Fruit fly (Drosophila melanogaster) whole organism, embryonic: ENCODE measurements around the gene CG6628.

ENCODE experiments used
- CG11456 ChIP-seq: fragments of 200-800 bp; sonication (Bioruptor generic); IDR thresholded peaks from 3 replicates; pipeline ENCODE4 v1.3.6; 2022; ENCODE audit warnings: missing biosample characterization, missing genetic modification characterization
- CG12391 ChIP-seq: fragments of 200-800 bp; sonication (Bioruptor generic); optimal IDR thresholded peaks from 3 replicates; lab custom pipeline; 2018; ENCODE audit warnings: missing biosample characterization, mild to moderate bottlenecking, missing genetic modification characterization, moderate library complexity
- CG12769 ChIP-seq: fragments of 200-800 bp; sonication (Bioruptor generic); optimal IDR thresholded peaks from 2 replicates; lab custom pipeline; 2019; ENCODE audit warnings: missing biosample characterization, mild to moderate bottlenecking, missing genetic modification characterization, moderate library complexity
- CG13296 ChIP-seq: fragments of 200-800 bp; sonication (Bioruptor generic); optimal IDR thresholded peaks from 3 replicates; lab custom pipeline; 2018; ENCODE audit warnings: missing biosample characterization, mild to moderate bottlenecking, missing genetic modification characterization
- CG15073 ChIP-seq: fragments of 200-800 bp; sonication (Bioruptor generic); optimal IDR thresholded peaks from 2 replicates; lab custom pipeline; 2016; ENCODE audit warnings: missing biosample characterization, missing genetic modification characterization
- CG17912 ChIP-seq: fragments of 200-800 bp; sonication (Bioruptor generic); optimal IDR thresholded peaks from 2 replicates; lab custom pipeline; 2018; ENCODE audit warnings: missing biosample characterization, mild to moderate bottlenecking, missing genetic modification characterization
- CG18476 ChIP-seq: fragments of 200-800 bp; sonication (Bioruptor generic); optimal IDR thresholded peaks from 2 replicates; lab custom pipeline; 2016; ENCODE audit warnings: missing biosample characterization, mild to moderate bottlenecking, missing genetic modification characterization
- CG18619 ChIP-seq: fragments of 200-800 bp; sonication (Bioruptor generic); optimal IDR thresholded peaks from 3 replicates; lab custom pipeline; 2017; ENCODE audit warnings: missing biosample characterization, mild to moderate bottlenecking, missing genetic modification characterization
- CG2202 ChIP-seq: fragments of 200-800 bp; sonication (Bioruptor generic); optimal IDR thresholded peaks from 2 replicates; lab custom pipeline; 2018; ENCODE audit warnings: missing biosample characterization, mild to moderate bottlenecking, missing genetic modification characterization
- CG6175 ChIP-seq: fragments of 200-800 bp; sonication (Bioruptor generic); IDR thresholded peaks from 3 replicates; pipeline ENCODE4 v1.3.6; 2022; ENCODE audit warnings: missing biosample characterization, missing genetic modification characterization
- CG6765 ChIP-seq: fragments of 200-800 bp; sonication (Bioruptor generic); optimal IDR thresholded peaks from 3 replicates; lab custom pipeline; 2017; ENCODE audit warnings: missing biosample characterization, mild to moderate bottlenecking, missing genetic modification characterization
- CG7357 ChIP-seq: fragments of 200-800 bp; sonication (Bioruptor generic); IDR thresholded peaks from 3 replicates; pipeline ENCODE4 v1.3.6; 2022; ENCODE audit warnings: missing biosample characterization, missing genetic modification characterization
- CG7987 ChIP-seq: fragments of 200-800 bp; sonication (Bioruptor generic); optimal IDR thresholded peaks from 2 replicates; lab custom pipeline; 2018; ENCODE audit warnings: missing biosample characterization, mild to moderate bottlenecking, missing genetic modification characterization, moderate library complexity
- CG8290 ChIP-seq, 3 experiments: fragments of 200-800 bp; sonication (Bioruptor generic); optimal IDR thresholded peaks; 2 replicates each; lab custom pipeline; 2016 to 2019; ENCODE audit warnings: missing biosample characterization in 3 of 3, missing genetic modification characterization in 3 of 3, mild to moderate bottlenecking in 2 of 3, moderate library complexity in 1 of 3
- Deaf1 ChIP-seq: fragments of 200-800 bp; optimal IDR thresholded peaks from 3 replicates; lab custom pipeline; 2019; ENCODE audit warnings: missing biosample characterization, mild to moderate bottlenecking, missing genetic modification characterization, moderate library complexity
- Ets65A ChIP-seq: fragments of 200-800 bp; sonication (Bioruptor generic); peaks from one replicate; lab custom pipeline; 2016; ENCODE audit warnings: missing biosample characterization, missing genetic modification characterization
- Hand ChIP-seq: fragments of 200-800 bp; sonication (Bioruptor generic); optimal IDR thresholded peaks from 2 replicates; lab custom pipeline; 2017; ENCODE audit warnings: mild to moderate bottlenecking, missing biosample characterization, missing genetic modification reagents, missing genetic modification characterization
- Hmr ChIP-seq: fragments of 200-800 bp; sonication (Bioruptor generic); optimal IDR thresholded peaks from 3 replicates; lab custom pipeline; 2017; ENCODE audit warnings: mild to moderate bottlenecking, missing biosample characterization, missing genetic modification reagents, missing genetic modification characterization
- MTF-1 ChIP-seq: fragments of 200-800 bp; sonication (Bioruptor generic); optimal IDR thresholded peaks from 2 replicates; lab custom pipeline; 2018; ENCODE audit warnings: missing biosample characterization, mild to moderate bottlenecking, missing genetic modification characterization, borderline replicate concordance
- Side ChIP-seq: fragments of 200-800 bp; sonication (Bioruptor generic); optimal IDR thresholded peaks from 2 replicates; lab custom pipeline; 2016; ENCODE audit warnings: missing biosample characterization, missing genetic modification characterization
- Sry-δ ChIP-seq: fragments of 200-800 bp; sonication (Bioruptor generic); optimal IDR thresholded peaks from 2 replicates; lab custom pipeline; 2016; ENCODE audit warnings: missing biosample characterization, missing genetic modification characterization
- abd-A ChIP-seq: fragments of 200-800 bp; sonication (Bioruptor generic); optimal IDR thresholded peaks from 3 replicates; lab custom pipeline; 2019; ENCODE audit warnings: missing biosample characterization, mild to moderate bottlenecking, missing genetic modification characterization, moderate library complexity
- aop ChIP-seq: fragments of 200-800 bp; sonication (Bioruptor generic); IDR thresholded peaks from 2 replicates; pipeline ENCODE4 v1.3.6; 2022; ENCODE audit warnings: missing biosample characterization, missing genetic modification characterization
- ash1 ChIP-seq: fragments of 200-800 bp; sonication (Bioruptor generic); optimal IDR thresholded peaks from 2 replicates; lab custom pipeline; 2018; ENCODE audit warnings: missing biosample characterization, mild to moderate bottlenecking, missing genetic modification characterization
- az2 ChIP-seq: fragments of 200-800 bp; sonication (Bioruptor generic); optimal IDR thresholded peaks from 3 replicates; lab custom pipeline; 2016; ENCODE audit warnings: missing biosample characterization, missing genetic modification characterization
- bab2 ChIP-seq: fragments of 200-800 bp; sonication (Bioruptor generic); optimal IDR thresholded peaks from 2 replicates; lab custom pipeline; 2016; ENCODE audit warnings: missing biosample characterization, missing genetic modification characterization
- bowl ChIP-seq: fragments of 200-800 bp; sonication (Bioruptor generic); IDR thresholded peaks from 2 replicates; pipeline ENCODE4 v1.3.6; 2022; ENCODE audit warnings: missing biosample characterization, missing genetic modification characterization
- cg ChIP-seq: fragments of 200-800 bp; sonication (Bioruptor generic); optimal IDR thresholded peaks from 3 replicates; lab custom pipeline; 2019; ENCODE audit warnings: missing biosample characterization, mild to moderate bottlenecking, missing genetic modification characterization, moderate library complexity
- crol ChIP-seq: fragments of 200-800 bp; sonication (Bioruptor generic); IDR thresholded peaks from 2 replicates; pipeline ENCODE4 v1.3.6; 2022; ENCODE audit warnings: missing biosample characterization, missing genetic modification characterization
- da ChIP-seq: fragments of 200-800 bp; sonication (Bioruptor generic); optimal IDR thresholded peaks from 2 replicates; lab custom pipeline; 2016; ENCODE audit warnings: missing biosample characterization, missing genetic modification characterization
- danr ChIP-seq: fragments of 200-800 bp; sonication (Bioruptor generic); IDR thresholded peaks from 2 replicates; pipeline ENCODE4 v1.3.6; 2022; ENCODE audit warnings: missing biosample characterization, missing genetic modification characterization
- dpn ChIP-seq, 2 experiments: fragments of 200-800 bp; sonication (Bioruptor generic); optimal IDR thresholded peaks; 3 replicates each; lab custom pipeline; 2016; ENCODE audit warnings: missing biosample characterization in 2 of 2, missing genetic modification characterization in 2 of 2
- ems ChIP-seq: fragments of 200-800 bp; sonication (Bioruptor generic); optimal IDR thresholded peaks from 3 replicates; lab custom pipeline; 2016; ENCODE audit warnings: missing biosample characterization, missing genetic modification characterization
- ewg ChIP-seq: fragments of 200-800 bp; sonication (Bioruptor generic); optimal IDR thresholded peaks from 3 replicates; lab custom pipeline; 2017; ENCODE audit warnings: mild to moderate bottlenecking, missing biosample characterization, missing genetic modification reagents, missing genetic modification characterization
- ftz-f1 ChIP-seq: fragments of 200-800 bp; sonication (Bioruptor generic); optimal IDR thresholded peaks from 2 replicates; lab custom pipeline; 2016; ENCODE audit warnings: missing biosample characterization, missing genetic modification characterization
- hkb ChIP-seq, 2 experiments: fragments of 200-800 bp in 1 of 2; fragments of >200 bp in 1 of 2; sonication (Bioruptor generic) in 1 of 2; IDR thresholded peaks in 1 of 2; optimal IDR thresholded peaks in 1 of 2; 2 replicates each; pipeline versions ENCODE4 v1.3.6 to Lab custom; 2017 to 2022; ENCODE audit warnings: missing biosample characterization in 1 of 2, missing genetic modification characterization in 1 of 2
- kni ChIP-seq: fragments of 200-800 bp; sonication (Bioruptor generic); optimal IDR thresholded peaks from 3 replicates; lab custom pipeline; 2017; ENCODE audit warnings: mild to moderate bottlenecking, missing biosample characterization, missing genetic modification reagents, missing genetic modification characterization
- knrl ChIP-seq: fragments of 200-800 bp; sonication (Bioruptor generic); IDR thresholded peaks from 3 replicates; pipeline ENCODE4 v1.3.6; 2022; ENCODE audit warnings: missing biosample characterization, missing genetic modification characterization; ENCODE audit not compliant: partially characterized antibody
- lab ChIP-seq: fragments of 200-800 bp; sonication (Bioruptor generic); optimal IDR thresholded peaks from 3 replicates; lab custom pipeline; 2017; ENCODE audit warnings: missing biosample characterization, missing genetic modification characterization, mild to moderate bottlenecking, moderate library complexity, missing genetic modification reagents
- mirr ChIP-seq: fragments of 200-800 bp; sonication (Bioruptor generic); optimal IDR thresholded peaks from 3 replicates; lab custom pipeline; 2018; ENCODE audit warnings: missing biosample characterization, mild to moderate bottlenecking, missing genetic modification characterization
- schlank ChIP-seq: fragments of 200-800 bp; sonication (Bioruptor generic); optimal IDR thresholded peaks from 2 replicates; lab custom pipeline; 2018; ENCODE audit warnings: missing biosample characterization, mild to moderate bottlenecking, missing genetic modification characterization
- sd ChIP-seq: fragments of 200-800 bp; sonication (Bioruptor generic); optimal IDR thresholded peaks from 3 replicates; lab custom pipeline; 2018; ENCODE audit warnings: missing biosample characterization, mild to moderate bottlenecking, missing genetic modification characterization, moderate library complexity
- so ChIP-seq: fragments of 200-800 bp; sonication (Bioruptor generic); IDR thresholded peaks from 3 replicates; pipeline ENCODE4 v1.3.6; 2022; ENCODE audit warnings: missing biosample characterization, missing genetic modification characterization
- stc ChIP-seq: fragments of 200-800 bp; sonication (Bioruptor generic); IDR thresholded peaks from 2 replicates; pipeline ENCODE4 v1.3.6; 2022; ENCODE audit warnings: missing biosample characterization, missing genetic modification characterization
- zen2 ChIP-seq: fragments of 200-800 bp; sonication (Bioruptor generic); IDR thresholded peaks from 3 replicates; pipeline ENCODE4 v1.3.6; 2022; ENCODE audit warnings: missing biosample characterization, missing genetic modification characterization; ENCODE audit not compliant: partially characterized antibody

Gene CG6628

DNA sequence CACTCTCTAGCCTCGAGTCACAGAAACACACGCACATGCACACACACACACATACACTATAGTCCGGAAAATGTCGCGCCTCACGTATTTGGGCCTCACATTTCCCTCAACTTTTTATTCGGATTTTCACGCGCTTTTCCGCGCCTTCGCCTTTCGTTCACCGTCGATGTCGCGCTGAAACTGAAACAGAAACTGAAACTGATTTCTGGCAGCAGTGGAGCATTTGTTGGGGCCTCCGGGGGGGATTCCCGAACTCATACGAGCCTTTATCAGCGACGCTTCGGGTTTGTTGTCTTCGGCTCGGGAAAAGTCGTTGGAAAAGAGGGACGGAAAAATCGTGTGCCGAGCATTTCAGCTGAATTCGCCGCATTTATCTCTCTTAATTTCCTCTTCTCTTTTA, 19.1 kb upstream of the CG6628 start, which contains the start of gene dpr10 (continued):
- TF ChIP-seq stc (GFP tag; lab: Robert Waterston, UW) (no peak), ftz-f1 (GFP tag; lab: Kevin White, UChicago) (peak; percentile 4), mirr (GFP tag; lab: Kevin White, UChicago) (peak; percentile 28), CG17912 (GFP tag; lab: Kevin White, UChicago) (no peak), CG18476 (GFP tag; lab: Kevin White, UChicago) (no peak), dpn (GFP tag; optimal IDR thresholded peaks at IDR 0.05; lab: Kevin White, UChicago) (no peak), sd (tag; lab: Kevin White, UChicago) (peak; percentile 4), danr (GFP tag; lab: Robert Waterston, UW) (no peak), ewg (GFP tag; lab: Kevin White, UChicago) (no peak), Ets65A (peak; percentile 88), CG2202 (no peak), CG12769 (tag; lab: Kevin White, UChicago) (peak; percentile 86), bowl (no peak), bab2 (no peak), Sry-δ (GFP tag; lab: Kevin White, UChicago) (no peak), crol (GFP tag; lab: Robert Waterston, UW) (peak; percentile 89), ems (no peak), CG11456 (GFP tag; lab: Robert Waterston, UW) (0 out of 3 replicates have a peak, but pooled peaks have one; percentile 39), Side (GFP tag; lab: Kevin White, UChicago) (no peak), hkb (optimal IDR thresholded peaks at IDR 0.05; lab: Kevin White, UChicago) (no peak), hkb (GFP tag; IDR thresholded peaks at IDR 0.05; lab: Robert Waterston, UW) (0 out of 2 replicates have a peak, but pooled peaks have one; percentile 17), CG13296 (GFP tag; lab: Kevin White, UChicago) (no peak), da (GFP tag; lab: Kevin White, UChicago) (no peak), lab (GFP tag; lab: Kevin White, UChicago) (peak; percentile 40), so (GFP tag; lab: Robert Waterston, UW) (0 out of 3 replicates have a peak, but pooled peaks have one; percentile 33), CG6765 (GFP tag; lab: Kevin White, UChicago) (peak; percentile 16), Deaf1 (tag; lab: Kevin White, UChicago) (peak; percentile 99), schlank (tag; lab: Kevin White, UChicago) (no peak), CG8290 (GFP tag; optimal IDR thresholded peaks at IDR 0.05; lab: Kevin White, UChicago) (no peak), CG8290 (tag; optimal IDR thresholded peaks at IDR 0.05; lab: Kevin White, UChicago) (peak in 1 of 2 experiments; percentile 51), kni (GFP tag; lab: Kevin White, UChicago) (no peak), CG18619 (GFP tag; lab: Kevin White, UChicago) (no peak), az2 (GFP tag; lab: Kevin White, UChicago) (no peak), CG7357 (GFP tag; lab: Robert Waterston, UW) (no peak), CG15073 (GFP tag; lab: Kevin White, UChicago) (no peak), CG6175 (no peak), Hmr (GFP tag; lab: Kevin White, UChicago) (peak; percentile 21), CG7987 (GFP tag; lab: Kevin White, UChicago) (peak; percentile 10), cg (peak; percentile 22), abd-A (tag; lab: Kevin White, UChicago) (peak; percentile 89), ash1 (GFP tag; lab: Kevin White, UChicago) (no peak), zen2 (0 out of 3 replicates have a peak, but pooled peaks have one; percentile 39), aop (GFP tag; lab: Robert Waterston, UW) (no peak), Hand (GFP tag; lab: Kevin White, UChicago) (no peak), CG12391 (tag; lab: Kevin White, UChicago) (no peak), knrl (GFP tag; lab: Robert Waterston, UW) (peak; percentile 31; the same call in 1 of the 3 replicates), MTF-1 (GFP tag; lab: Kevin White, UChicago) (no peak)
